Worm (Caenorhabditis elegans): ENCODE data around the gene JC8.16.

DNA sequence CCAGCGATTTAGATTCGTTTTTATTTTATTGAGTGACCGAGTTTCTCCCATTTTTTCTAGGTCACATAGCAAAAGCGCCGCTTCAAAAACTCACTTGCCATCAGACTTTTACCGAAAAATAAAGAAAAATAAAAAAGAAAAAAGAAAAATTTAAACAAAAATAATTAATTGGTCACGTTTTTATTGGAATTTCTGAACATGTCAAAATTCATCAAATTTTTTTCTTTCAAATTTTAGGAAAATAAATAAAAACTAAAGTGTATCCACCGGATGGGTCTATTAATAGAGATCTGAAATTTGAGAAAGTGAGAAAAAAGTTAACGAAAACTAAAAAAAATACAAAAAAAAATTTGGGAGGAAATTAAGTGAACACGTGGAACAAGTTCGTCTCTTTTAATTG is 49.4 kb upstream of the JC8.16 start, which contains the start of gene C48D1.9:
- TF ChIP-seq daf-12 (tag; optimal IDR thresholded peaks at IDR 0.05) (no peak), egl-5 (tag; optimal IDR thresholded peaks at IDR 0.05) (no peak), fos-1 (tag; optimal IDR thresholded peaks at IDR 0.05) (no peak), nhr-11 (tag; optimal IDR thresholded peaks at IDR 0.05) (no peak), pha-4 (tag; optimal IDR thresholded peaks at IDR 0.05) (no peak), snpc-4 (tag; optimal IDR thresholded peaks at IDR 0.05) (no peak), egl-27 (tag; optimal IDR thresholded peaks at IDR 0.05) (no peak), mdl-1 (tag; optimal IDR thresholded peaks at IDR 0.05) (no peak), nhr-23 (tag; optimal IDR thresholded peaks at IDR 0.05) (no peak), pqm-1 (tag; optimal IDR thresholded peaks at IDR 0.05) (no peak), zag-1 (tag; optimal IDR thresholded peaks at IDR 0.05) (no peak), ztf-4 (tag; optimal IDR thresholded peaks at IDR 0.05) (no peak), ceh-16 (tag; optimal IDR thresholded peaks at IDR 0.05) (no peak)
